Worm (Caenorhabditis elegans) whole organism, young adult: ENCODE measurements around the gene C47D12.4.

ENCODE experiments used
- C06A6.2 ChIP-seq: fragments of 200-800 bp; sonication (Bioruptor generic); conservative IDR thresholded peaks from 2 replicates; pipeline ENCODE4 v1.3.6; 2022; ENCODE audit warnings: missing genetic modification characterization, missing compliant biosample characterization
- D2030.7 ChIP-seq: fragments of 200-800 bp; sonication (Bioruptor generic); IDR thresholded peaks from 2 replicates; pipeline ENCODE4 v1.3.6; 2022; ENCODE audit warnings: missing genetic modification reagents, missing genetic modification characterization, missing compliant biosample characterization
- F10E7.11 ChIP-seq: sonication (generic microtip); optimal IDR thresholded peaks from 2 replicates; lab custom pipeline; 2017; ENCODE audit warnings: mild to moderate bottlenecking, missing genetic modification characterization, moderate library complexity, missing compliant biosample characterization
- F22D6.2 ChIP-seq: sonication (generic microtip); optimal IDR thresholded peaks from 2 replicates; lab custom pipeline; 2016; ENCODE audit warnings: mild to moderate bottlenecking, missing genetic modification characterization, missing compliant biosample characterization
- F37B4.10 ChIP-seq: fragments of 200-800 bp; sonication (Bioruptor generic); IDR thresholded peaks from 2 replicates; pipeline ENCODE4 v1.3.6; 2022; ENCODE audit warnings: missing genetic modification characterization, missing compliant biosample characterization
- F52B5.7 ChIP-seq: sonication (generic microtip); optimal IDR thresholded peaks from 2 replicates; lab custom pipeline; 2016; ENCODE audit warnings: mild to moderate bottlenecking, missing genetic modification characterization, missing compliant biosample characterization
- K11D2.4 ChIP-seq: fragments of 200-800 bp; sonication (Bioruptor generic); IDR thresholded peaks from 2 replicates; pipeline ENCODE4 v1.3.6; 2022; ENCODE audit warnings: missing genetic modification reagents, missing genetic modification characterization, missing compliant biosample characterization
- K12H6.12 ChIP-seq: fragments of 200-800 bp; sonication (Bioruptor generic); optimal IDR thresholded peaks from 2 replicates; lab custom pipeline; 2018; ENCODE audit warnings: mild to moderate bottlenecking, missing genetic modification characterization, missing compliant biosample characterization
- T07F8.4 ChIP-seq: sonication (generic microtip); optimal IDR thresholded peaks from 2 replicates; lab custom pipeline; 2016; ENCODE audit warnings: mild to moderate bottlenecking, missing genetic modification characterization, moderate library complexity, missing compliant biosample characterization
- Y53G8AR.9 ChIP-seq: fragments of 200-800 bp; sonication (Bioruptor generic); conservative IDR thresholded peaks from 2 replicates; pipeline ENCODE4 v1.3.6; 2022; ENCODE audit warnings: missing genetic modification reagents, missing genetic modification characterization, missing compliant biosample characterization
- Y79H2A.3 ChIP-seq: fragments of 200-800 bp; sonication (Bioruptor generic); conservative IDR thresholded peaks from 2 replicates; pipeline ENCODE4 v1.3.6; 2022; ENCODE audit warnings: missing genetic modification reagents, missing genetic modification characterization, missing compliant biosample characterization
- Y95B8A.8 ChIP-seq: fragments of 200-800 bp; sonication (Bioruptor generic); IDR thresholded peaks from 2 replicates; pipeline ENCODE4 v1.3.6; 2022; ENCODE audit warnings: missing genetic modification reagents, missing genetic modification characterization, missing compliant biosample characterization
- ama-1 ChIP-seq, 3 experiments: fragments of 150-350 bp in 1 of 3; sonication (generic microtip) in 2 of 3; optimal IDR thresholded peaks; 2 replicates each; lab custom pipeline; 2014 to 2018; ENCODE audit warnings: missing biosample characterization in 2 of 3, missing genetic modification characterization in 2 of 3, missing genetic modification reagents in 2 of 3
- atf-7 ChIP-seq: sonication (generic microtip); optimal IDR thresholded peaks from 2 replicates; lab custom pipeline; 2017; ENCODE audit warnings: mild to moderate bottlenecking, missing genetic modification characterization, missing compliant biosample characterization
- attf-3 ChIP-seq: fragments of 200-800 bp; sonication (Bioruptor generic); conservative IDR thresholded peaks from 2 replicates; pipeline ENCODE4 v1.3.6; 2022; ENCODE audit warnings: missing genetic modification reagents, missing genetic modification characterization, missing compliant biosample characterization
- attf-5 ChIP-seq: fragments of 200-800 bp; sonication (Bioruptor generic); optimal IDR thresholded peaks from 2 replicates; lab custom pipeline; 2018; ENCODE audit warnings: mild to moderate bottlenecking, missing genetic modification characterization, missing compliant biosample characterization
- cebp-1 ChIP-seq, 2 experiments: fragments of 200-800 bp in 1 of 2; sonication (Bioruptor generic) in 1 of 2; sonication (generic microtip) in 1 of 2; IDR thresholded peaks in 1 of 2; optimal IDR thresholded peaks in 1 of 2; 2 replicates each; pipeline versions ENCODE4 v1.3.6 to Lab custom; 2017 to 2022; ENCODE audit warnings: missing compliant biosample characterization in 2 of 2, missing genetic modification characterization in 2 of 2, mild to moderate bottlenecking in 1 of 2, missing genetic modification reagents in 1 of 2, moderate library complexity in 1 of 2
- ceh-79 ChIP-seq: sonication (generic microtip); optimal IDR thresholded peaks from 2 replicates; lab custom pipeline; 2017; ENCODE audit warnings: mild to moderate bottlenecking, missing genetic modification characterization, missing compliant biosample characterization
- chd-7 ChIP-seq: sonication (generic microtip); optimal IDR thresholded peaks from 2 replicates; lab custom pipeline; 2016; ENCODE audit warnings: mild to moderate bottlenecking, missing genetic modification characterization, moderate library complexity, missing compliant biosample characterization
- die-1 ChIP-seq: sonication (generic microtip); optimal IDR thresholded peaks from 2 replicates; lab custom pipeline; 2016; ENCODE audit warnings: missing genotype, mild to moderate bottlenecking, missing genetic modification characterization, missing compliant biosample characterization
- efl-1 ChIP-seq: fragments of 150-350 bp; optimal IDR thresholded peaks from 2 replicates; lab custom pipeline; 2014; ENCODE audit warnings: missing biosample characterization, missing genetic modification reagents, missing genetic modification characterization
- egrh-3 ChIP-seq: fragments of 200-800 bp; sonication (Bioruptor generic); IDR thresholded peaks from 2 replicates; pipeline ENCODE4 v1.3.6; 2022; ENCODE audit warnings: missing genetic modification reagents, missing genetic modification characterization, missing compliant biosample characterization
- ekl-4 ChIP-seq: fragments of 200-800 bp; sonication (Bioruptor generic); IDR thresholded peaks from 2 replicates; pipeline ENCODE4 v1.3.6; 2022; ENCODE audit warnings: missing genetic modification reagents, missing genetic modification characterization, missing compliant biosample characterization
- ets-4 ChIP-seq: fragments of 200-800 bp; sonication (Bioruptor generic); optimal IDR thresholded peaks from 2 replicates; lab custom pipeline; 2018; ENCODE audit warnings: mild to moderate bottlenecking, missing genetic modification characterization, missing compliant biosample characterization
- fkh-3 ChIP-seq: sonication (generic microtip); optimal IDR thresholded peaks from 2 replicates; lab custom pipeline; 2016; ENCODE audit warnings: mild to moderate bottlenecking, missing genetic modification characterization, missing compliant biosample characterization
- hlh-12 ChIP-seq: sonication (generic microtip); optimal IDR thresholded peaks from 2 replicates; lab custom pipeline; 2016; ENCODE audit warnings: missing genetic modification characterization, missing compliant biosample characterization
- hlh-26 ChIP-seq: fragments of 200-800 bp; sonication (Bioruptor generic); conservative IDR thresholded peaks from 2 replicates; pipeline ENCODE4 v1.3.6; 2022; ENCODE audit warnings: missing genetic modification reagents, missing genetic modification characterization, missing compliant biosample characterization
- hmg-1.2 ChIP-seq: fragments of 200-800 bp; sonication (Bioruptor generic); IDR thresholded peaks from 2 replicates; pipeline ENCODE4 v1.3.6; 2022; ENCODE audit warnings: missing genetic modification reagents, missing genetic modification characterization, missing compliant biosample characterization
- hmg-20 ChIP-seq: fragments of 200-800 bp; sonication (Bioruptor generic); IDR thresholded peaks from 2 replicates; pipeline ENCODE4 v1.3.6; 2022; ENCODE audit warnings: missing genetic modification reagents, missing genetic modification characterization, missing compliant biosample characterization
- lin-26 ChIP-seq: fragments of 200-800 bp; sonication (Bioruptor generic); IDR thresholded peaks from 2 replicates; pipeline ENCODE4 v1.3.6; 2022; ENCODE audit warnings: missing genetic modification reagents, missing genetic modification characterization, missing compliant biosample characterization
- lin-35 ChIP-seq, 3 experiments: fragments of 150-350 bp in 2 of 3; sonication (generic microtip) in 1 of 3; optimal IDR thresholded peaks; 2 replicates each; lab custom pipeline; 2014 to 2018; ENCODE audit warnings: missing biosample characterization in 3 of 3, missing genetic modification characterization in 3 of 3, missing genetic modification reagents in 3 of 3
- lin-40 ChIP-seq: sonication (generic microtip); optimal IDR thresholded peaks from 2 replicates; lab custom pipeline; 2016; ENCODE audit warnings: missing genetic modification characterization, mild to moderate bottlenecking, missing compliant biosample characterization, missing genotype, missing genetic modification reagents
- madf-10 ChIP-seq: sonication (generic microtip); optimal IDR thresholded peaks from 2 replicates; lab custom pipeline; 2016; ENCODE audit warnings: mild to moderate bottlenecking, missing genetic modification characterization, missing compliant biosample characterization
- madf-6 ChIP-seq: fragments of 200-800 bp; sonication (Bioruptor generic); IDR thresholded peaks from 2 replicates; pipeline ENCODE4 v1.3.6; 2022; ENCODE audit warnings: missing genetic modification reagents, missing genetic modification characterization, missing compliant biosample characterization
- madf-8 ChIP-seq: fragments of 200-800 bp; sonication (Bioruptor generic); conservative IDR thresholded peaks from 2 replicates; pipeline ENCODE4 v1.3.6; 2022; ENCODE audit warnings: missing genetic modification reagents, missing genetic modification characterization, missing compliant biosample characterization
- mcd-1 ChIP-seq: fragments of 200-800 bp; sonication (Bioruptor generic); IDR thresholded peaks from 2 replicates; pipeline ENCODE4 v1.3.6; 2022; ENCODE audit warnings: missing genetic modification reagents, missing genetic modification characterization, missing compliant biosample characterization
- nhr-179 ChIP-seq: sonication (generic microtip); optimal IDR thresholded peaks from 2 replicates; lab custom pipeline; 2016; ENCODE audit warnings: mild to moderate bottlenecking, missing genetic modification characterization, missing compliant biosample characterization
- nhr-80 ChIP-seq: sonication (generic microtip); optimal IDR thresholded peaks from 2 replicates; lab custom pipeline; 2016; ENCODE audit warnings: missing genetic modification characterization, missing compliant biosample characterization
- rpc-1 ChIP-seq, 2 experiments: fragments of 150-350 bp in 1 of 2; sonication (generic microtip) in 1 of 2; optimal IDR thresholded peaks; 2 replicates each; lab custom pipeline; 2014 to 2018; ENCODE audit warnings: missing biosample characterization in 1 of 2, missing genetic modification characterization in 1 of 2, missing genetic modification reagents in 1 of 2, missing genotype in 1 of 2
- somi-1 ChIP-seq: fragments of 200-800 bp; sonication (Bioruptor generic); optimal IDR thresholded peaks from 2 replicates; lab custom pipeline; 2018; ENCODE audit warnings: mild to moderate bottlenecking, missing genetic modification characterization, missing compliant biosample characterization
- tbp1 ChIP-seq: fragments of 200-800 bp; sonication (Bioruptor generic); optimal IDR thresholded peaks from 2 replicates; lab custom pipeline; 2018; ENCODE audit warnings: mild to moderate bottlenecking, missing genetic modification characterization, missing compliant biosample characterization
- unc-62 ChIP-seq: fragments of 150-350 bp; optimal IDR thresholded peaks from 2 replicates; lab custom pipeline; 2014; ENCODE audit warnings: missing biosample characterization, missing genetic modification reagents, missing genetic modification characterization
- zfh-2 ChIP-seq: fragments of 200-800 bp; sonication (Bioruptor generic); conservative IDR thresholded peaks from 2 replicates; pipeline ENCODE4 v1.3.6; 2022; ENCODE audit warnings: missing genetic modification reagents, missing genetic modification characterization, missing compliant biosample characterization
- ztf-18 ChIP-seq: sonication (generic microtip); optimal IDR thresholded peaks from 2 replicates; lab custom pipeline; 2016; ENCODE audit warnings: missing genotype, mild to moderate bottlenecking, missing genetic modification characterization, missing compliant biosample characterization
- ztf-25 ChIP-seq: fragments of 200-800 bp; sonication (Bioruptor generic); IDR thresholded peaks from 2 replicates; pipeline ENCODE4 v1.3.6; 2022; ENCODE audit warnings: missing genetic modification reagents, missing genetic modification characterization, missing compliant biosample characterization
- ztf-28 ChIP-seq: fragments of 200-800 bp; sonication (Bioruptor generic); IDR thresholded peaks from 2 replicates; pipeline ENCODE4 v1.3.6; 2022; ENCODE audit warnings: missing genetic modification reagents, missing genetic modification characterization, missing compliant biosample characterization

C47D12.4 gene

ce11 chrII:11634681-11635527 lies 46.7 kb upstream of the C47D12.4 start:
- TF ChIP-seq D2030.7 (GFP tag; lab: Robert Waterston, UW) (no peak), die-1 (peak; percentile 53), efl-1 (GFP tag; lab: Kevin White, UChicago) (no peak), hlh-12 (tag; lab: Kevin White, UChicago) (no peak), atf-7 (tag; lab: Kevin White, UChicago) (peak; percentile 39), madf-6 (GFP tag; lab: Robert Waterston, UW) (no peak), K12H6.12 (tag; lab: Kevin White, UChicago) (peak; percentile 81), ceh-79 (tag; lab: Kevin White, UChicago) (peak; percentile 30), F52B5.7 (tag; lab: Kevin White, UChicago) (peak; percentile 41), Y53G8AR.9 (peak; percentile 57; the same call in 1 of the 2 replicates), C06A6.2 (GFP tag; lab: Robert Waterston, UW) (0 out of 2 replicates have a peak, but pooled peaks have one; percentile 13), F10E7.11 (tag; lab: Kevin White, UChicago) (no peak), egrh-3 (GFP tag; lab: Robert Waterston, UW) (peak; percentile 95), ztf-18 (tag; lab: Kevin White, UChicago) (peak; percentile 39), lin-26 (peak; percentile 74), attf-3 (peak; percentile 44; the same call in 1 of the 2 replicates), unc-62 (GFP tag; lab: Kevin White, UChicago) (no peak), tbp1 (GFP tag; lab: Kevin White, UChicago) (peak; percentile 55), ztf-25 (GFP tag; lab: Robert Waterston, UW) (no peak), nhr-179 (tag; lab: Kevin White, UChicago) (no peak), ekl-4 (peak; percentile 63; the same call in 1 of the 2 replicates), Y79H2A.3 (no peak), nhr-80 (peak; percentile 90), fkh-3 (tag; lab: Kevin White, UChicago) (no peak), F37B4.10 (GFP tag; lab: Robert Waterston, UW) (no peak), ztf-28 (GFP tag; lab: Robert Waterston, UW) (no peak), ama-1 (optimal IDR thresholded peaks at IDR 0.05; lab: Kevin White, UChicago) (peak; percentile 83), ama-1 (GFP tag; optimal IDR thresholded peaks at IDR 0.05; lab: Kevin White, UChicago) (peak in 1 of 2 experiments; percentile 24), hmg-1.2 (peak; percentile 67), madf-8 (GFP tag; lab: Robert Waterston, UW) (no peak), attf-5 (GFP tag; lab: Kevin White, UChicago) (peak; percentile 76), mcd-1 (GFP tag; lab: Robert Waterston, UW) (peak; percentile 76), cebp-1 (GFP tag; IDR thresholded peaks at IDR 0.05; lab: Robert Waterston, UW) (peak; percentile 82), cebp-1 (tag; optimal IDR thresholded peaks at IDR 0.05; lab: Kevin White, UChicago) (peak; percentile 89), rpc-1 (optimal IDR thresholded peaks at IDR 0.05; lab: Kevin White, UChicago) (no peak), rpc-1 (tag; optimal IDR thresholded peaks at IDR 0.05; lab: Kevin White, UChicago) (no peak), K11D2.4 (GFP tag; lab: Robert Waterston, UW) (peak; percentile 55), F22D6.2 (tag; lab: Kevin White, UChicago) (no peak), T07F8.4 (tag; lab: Kevin White, UChicago) (no peak), somi-1 (peak; percentile 60), lin-40 (tag; lab: Kevin White, UChicago) (peak; percentile 35), hlh-26 (GFP tag; lab: Robert Waterston, UW) (no peak), lin-35 (GFP tag; optimal IDR thresholded peaks at IDR 0.05; lab: Kevin White, UChicago) (peak in 1 of 3 experiments; percentile 44), chd-7 (peak; percentile 59), madf-10 (tag; lab: Kevin White, UChicago) (peak; percentile 87), ets-4 (GFP tag; lab: Kevin White, UChicago) (peak; percentile 58), hmg-20 (GFP tag; lab: Robert Waterston, UW) (no peak), Y95B8A.8 (GFP tag; lab: Robert Waterston, UW) (no peak), zfh-2 (peak; percentile 99)
